Worm (Caenorhabditis elegans): ENCODE measurements around the gene ced-4.

- TF ChIP-seq nhr-76 (tag; optimal IDR thresholded peaks at IDR 0.05) (no peak), fkh-10 (GFP tag; optimal IDR thresholded peaks at IDR 0.05) (no peak), ama-1 (optimal IDR thresholded peaks at IDR 0.05) (no peak), ceh-82 (tag; optimal IDR thresholded peaks at IDR 0.05) (no peak), jun-1 (tag; optimal IDR thresholded peaks at IDR 0.05) (no peak), sea-2 (GFP tag; optimal IDR thresholded peaks at IDR 0.05) (no peak), ztf-11 (tag; optimal IDR thresholded peaks at IDR 0.05) (no peak), nhr-11 (tag; optimal IDR thresholded peaks at IDR 0.05) (no peak), unc-39 (tag; optimal IDR thresholded peaks at IDR 0.05) (no peak), pha-4 (tag; optimal IDR thresholded peaks at IDR 0.05) (no peak), ceh-16 (tag; optimal IDR thresholded peaks at IDR 0.05) (no peak), nhr-237 (tag; optimal IDR thresholded peaks at IDR 0.05) (no peak), ZK546.5 (tag; optimal IDR thresholded peaks at IDR 0.05) (no peak)
Observed at ce11 chrIII:4895313-4895712, 43.2 kb downstream of the ced-4 start.

Measured in whole organism, L3 larva.